Fruit fly (Drosophila melanogaster): ENCODE measurements around the gene CG42816.
A peak's percentile ranks its signal among the peaks of the same experiment; 100 is the strongest.

The CG42816 gene

DNA sequence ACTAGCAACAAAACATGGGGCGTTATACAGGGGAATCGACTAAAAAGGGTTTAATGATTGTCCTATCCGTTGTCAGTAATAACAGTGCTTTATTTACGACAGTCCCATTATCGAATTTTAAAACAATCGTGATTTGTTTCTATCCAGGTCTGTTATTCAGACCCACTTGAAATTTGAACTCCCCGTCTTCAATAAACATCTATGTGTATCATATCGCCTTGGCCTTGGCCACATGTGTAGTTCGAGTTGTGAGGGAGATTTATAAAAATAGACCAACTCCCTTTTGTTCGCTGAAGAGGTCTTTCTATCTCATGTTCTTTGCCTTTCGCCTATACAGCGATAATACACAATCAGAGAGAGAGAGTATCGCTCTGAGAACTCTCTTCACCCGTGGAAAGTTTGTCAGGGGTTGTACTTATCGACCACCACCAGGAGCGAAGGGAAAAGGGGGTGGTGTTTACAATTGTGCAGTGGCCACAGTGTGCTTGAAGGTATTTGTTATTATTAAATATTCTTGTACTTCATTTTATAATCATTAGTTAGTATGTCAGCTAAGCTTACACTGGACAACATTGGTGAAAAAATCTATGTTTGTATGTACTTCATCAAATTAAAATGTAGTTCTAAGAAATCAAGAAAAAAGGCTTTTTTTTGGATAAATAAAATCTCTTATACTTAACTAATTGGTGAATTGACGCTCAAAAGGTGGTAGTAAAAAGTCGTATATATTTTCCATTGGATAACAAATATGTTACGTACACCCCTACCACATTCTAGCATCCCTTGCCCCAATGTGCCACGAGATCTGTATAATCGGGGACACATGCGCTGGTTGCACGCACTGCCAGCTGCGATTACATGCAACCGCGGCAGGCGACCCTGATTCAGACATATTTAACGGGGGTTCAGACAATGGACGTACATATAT is 40.0 kb downstream of the CG42816 start (continued):
- TF ChIP-seq CG4404 (GFP tag; IDR thresholded peaks at IDR 0.05) (peak; percentile 80), chn (GFP tag; optimal IDR thresholded peaks at IDR 0.05) (peak; percentile 78), CG16863 (GFP tag; optimal IDR thresholded peaks at IDR 0.05) (peak; percentile 67), sima (GFP tag; optimal IDR thresholded peaks at IDR 0.05) (no peak), D19B (GFP tag; optimal IDR thresholded peaks at IDR 0.05) (no peak), CG7839 (tag; optimal IDR thresholded peaks at IDR 0.05) (peak; percentile 88), chif (GFP tag; optimal IDR thresholded peaks at IDR 0.05) (peak; percentile 57 to 80), CG14014 (GFP tag; IDR thresholded peaks at IDR 0.05) (no peak), cato (GFP tag; optimal IDR thresholded peaks at IDR 0.05; ENCODE audit: borderline replicate concordance) (peak; percentile 63), Dad (GFP tag; optimal IDR thresholded peaks at IDR 0.05) (no peak), eve (GFP tag; optimal IDR thresholded peaks at IDR 0.05) (peak; percentile 35 to 92), CG8944 (GFP tag; optimal IDR thresholded peaks at IDR 0.05) (peak; percentile 54), CG11456 (GFP tag; IDR thresholded peaks at IDR 0.05) (no peak), mirr (GFP tag; optimal IDR thresholded peaks at IDR 0.05) (no peak), CG10274 (GFP tag; optimal IDR thresholded peaks at IDR 0.05) (peak; percentile 25), fd102C (GFP tag; optimal IDR thresholded peaks at IDR 0.05) (peak; percentile 20), cad (GFP tag; optimal IDR thresholded peaks at IDR 0.05) (no peak), Sox100B (GFP tag; optimal IDR thresholded peaks at IDR 0.05) (peak; percentile 91), fd96Cb (tag; optimal IDR thresholded peaks at IDR 0.05) (peak; percentile 86), CG17568 (GFP tag; optimal IDR thresholded peaks at IDR 0.05) (no peak), ash1 (GFP tag; optimal IDR thresholded peaks at IDR 0.05) (no peak), Meics (GFP tag; optimal IDR thresholded peaks at IDR 0.05) (peak; percentile 29), Fer2 (tag; optimal IDR thresholded peaks at IDR 0.05) (no peak), croc (GFP tag; conservative IDR thresholded peaks at IDR 0.05) (peak; percentile 83), dati (GFP tag; IDR thresholded peaks at IDR 0.05) (0 out of 2 replicates have a peak, but pooled peaks have one; percentile 5), wdn (GFP tag; IDR thresholded peaks at IDR 0.05) (no peak), nau (GFP tag; optimal IDR thresholded peaks at IDR 0.05) (peak; percentile 75), inv (GFP tag; IDR thresholded peaks at IDR 0.05; ENCODE audit: partially characterized antibody) (no peak), hth (optimal IDR thresholded peaks at IDR 0.05) (no peak), Opbp (GFP tag; IDR thresholded peaks at IDR 0.05; ENCODE audit: partially characterized antibody) (no peak), Oaz (GFP tag; IDR thresholded peaks at IDR 0.05) (no peak; the same call in 1 of the 2 replicates), nom (GFP tag; optimal IDR thresholded peaks at IDR 0.05) (no peak), Med (GFP tag) (peak; percentile 75), Hmr (GFP tag; optimal IDR thresholded peaks at IDR 0.05) (peak; percentile 51), Lpt (GFP tag; optimal IDR thresholded peaks at IDR 0.05) (no peak), Optix (GFP tag; IDR thresholded peaks at IDR 0.05) (no peak), usp (GFP tag; optimal IDR thresholded peaks at IDR 0.05) (no peak), CG1024 (GFP tag; IDR thresholded peaks at IDR 0.05) (peak; percentile 45; the same call in 1 of the 2 replicates), hb (GFP tag; IDR thresholded peaks at IDR 0.05; ENCODE audit: partially characterized antibody) (no peak), row (GFP tag; IDR thresholded peaks at IDR 0.05) (peak; percentile 83), Awh (GFP tag; IDR thresholded peaks at IDR 0.05) (peak; percentile 65), NFAT (GFP tag; IDR thresholded peaks at IDR 0.05) (no peak), amos (GFP tag; IDR thresholded peaks at IDR 0.05; ENCODE audit: partially characterized antibody) (no peak), dmrt99B (tag; optimal IDR thresholded peaks at IDR 0.05) (peak; percentile 87), CG8388 (GFP tag; optimal IDR thresholded peaks at IDR 0.05) (peak; percentile 85), CG12659 (GFP tag; optimal IDR thresholded peaks at IDR 0.05) (peak; percentile 69), CG2712 (tag; optimal IDR thresholded peaks at IDR 0.05) (peak; percentile 94), ATbp (GFP tag; optimal IDR thresholded peaks at IDR 0.05) (peak; percentile 62)

All from whole organism, embryonic.